Fruit fly (Drosophila melanogaster) whole organism, adult: ENCODE measurements around the gene Mob3.

ENCODE experiments used
- CG5204 ChIP-seq: fragments of 200-800 bp; sonication (Bioruptor generic); optimal IDR thresholded peaks from 2 replicates; lab custom pipeline; 2016; ENCODE audit warnings: missing biosample characterization, missing genetic modification characterization
- Clk ChIP-seq: fragments of 200-800 bp; sonication (Bioruptor generic); optimal IDR thresholded peaks from 2 replicates; lab custom pipeline; 2017; ENCODE audit warnings: missing biosample characterization, missing genetic modification characterization
- Crg-1 ChIP-seq: fragments of 200-800 bp; sonication (Bioruptor generic); optimal IDR thresholded peaks from 2 replicates; lab custom pipeline; 2016; ENCODE audit warnings: missing biosample characterization, missing genetic modification characterization
- bab1 ChIP-seq: fragments of 200-800 bp; sonication (Bioruptor generic); optimal IDR thresholded peaks from 3 replicates; lab custom pipeline; 2019; ENCODE audit warnings: missing biosample characterization, mild to moderate bottlenecking, missing genetic modification characterization, moderate library complexity
- ovo ChIP-seq: fragments of 200-800 bp; sonication (Bioruptor generic); optimal IDR thresholded peaks from 2 replicates; lab custom pipeline; 2016; ENCODE audit warnings: missing biosample characterization, missing genetic modification characterization

dm6 chr2L:10314327-10315210, 49.4 kb downstream of the Mob3 start, which contains the start of the genes Usp14 and CG4972:
- TF ChIP-seq Clk (GFP tag; lab: Kevin White, UChicago) = no peak
- no peak for TF ChIP-seq Crg-1 (GFP tag; lab: Kevin White, UChicago)
- no peak for TF ChIP-seq ovo (GFP tag; lab: Kevin White, UChicago)
- TF ChIP-seq bab1 (GFP tag; lab: Kevin White, UChicago) = no peak
- TF ChIP-seq CG5204 = no peak
